Worm (Caenorhabditis elegans): Measurements from ENCODE around the gene T04A8.18.
A peak's percentile ranks its signal among the peaks of the same experiment; 100 is the strongest.

The T04A8.18 gene

DNA sequence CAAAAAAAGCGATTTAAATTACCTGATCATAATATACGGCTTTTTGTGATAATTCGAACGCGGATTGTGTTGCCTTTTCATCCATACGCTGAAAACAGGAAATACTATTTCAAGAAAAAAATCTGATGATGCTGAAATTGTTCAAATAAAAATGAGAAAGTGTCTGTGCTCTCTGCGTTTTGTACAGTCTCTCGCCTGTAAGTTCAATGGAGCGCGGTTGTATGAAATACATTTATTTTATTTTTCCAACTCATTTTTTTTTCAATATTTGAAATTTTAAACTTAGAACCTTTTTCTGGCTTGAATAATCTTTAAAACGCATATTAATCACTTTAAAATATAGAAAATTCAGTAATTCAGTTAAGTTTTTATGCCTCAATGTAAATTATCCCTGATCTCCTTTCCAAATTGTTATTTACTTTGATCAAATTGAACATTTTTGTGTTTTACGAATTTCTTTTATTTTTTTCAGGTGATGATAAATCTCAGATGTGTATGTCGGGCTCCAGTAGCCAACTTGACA, 5.0 kb upstream of the T04A8.18 start, which contains the start of the genes clp-2 and mrpl-16:
TSS of gene clp-2 (minus strand) at position 94 of the 523 bp plus-strand sequence.
TSS of gene mrpl-16 (plus strand) at position 473 of the 523 bp plus-strand sequence.
- TF ChIP-seq C34F6.9 (tag; optimal IDR thresholded peaks at IDR 0.05): peak; percentile 58
- TF ChIP-seq nhr-129 (tag; optimal IDR thresholded peaks at IDR 0.05): no peak
- TF ChIP-seq gmeb-1 (tag; optimal IDR thresholded peaks at IDR 0.05): no peak
- no peak for TF ChIP-seq F13H6.1 (tag; optimal IDR thresholded peaks at IDR 0.05)
- no peak for TF ChIP-seq nhr-23 (tag; optimal IDR thresholded peaks at IDR 0.05)
- no peak for TF ChIP-seq ama-1 (optimal IDR thresholded peaks at IDR 0.05)
- peak; percentile 12 for TF ChIP-seq crh-2 (tag; optimal IDR thresholded peaks at IDR 0.05)
- no peak for TF ChIP-seq ceh-82 (tag; optimal IDR thresholded peaks at IDR 0.05)
- TF ChIP-seq lsy-2 (tag; optimal IDR thresholded peaks at IDR 0.05): peak in 1 of 2 experiments; percentile 59
- TF ChIP-seq ztf-4 (tag; optimal IDR thresholded peaks at IDR 0.05): no peak
- peak; percentile 59 for TF ChIP-seq unc-55 (GFP tag; optimal IDR thresholded peaks at IDR 0.05)
- TF ChIP-seq sma-3 (GFP tag; optimal IDR thresholded peaks at IDR 0.05): no peak
- no peak for TF ChIP-seq elt-1 (tag; optimal IDR thresholded peaks at IDR 0.05)

- TF ChIP-seq nhr-77 (tag; optimal IDR thresholded peaks at IDR 0.05) (no peak), gmeb-1 (tag; optimal IDR thresholded peaks at IDR 0.05) (no peak), aly-2 (tag; optimal IDR thresholded peaks at IDR 0.05) (no peak), ceh-82 (tag; optimal IDR thresholded peaks at IDR 0.05) (no peak), ztf-11 (tag; optimal IDR thresholded peaks at IDR 0.05) (no peak), nhr-23 (tag; optimal IDR thresholded peaks at IDR 0.05) (no peak), ceh-16 (tag; optimal IDR thresholded peaks at IDR 0.05) (no peak)
Observed at ce11 chrIII:4705207-4705606, 3.8 kb upstream of the T04A8.18 start, which contains the start of gene pgap-2. Gene pgap-2, plus strand, starts transcription at chrIII:4705507.

DNA sequence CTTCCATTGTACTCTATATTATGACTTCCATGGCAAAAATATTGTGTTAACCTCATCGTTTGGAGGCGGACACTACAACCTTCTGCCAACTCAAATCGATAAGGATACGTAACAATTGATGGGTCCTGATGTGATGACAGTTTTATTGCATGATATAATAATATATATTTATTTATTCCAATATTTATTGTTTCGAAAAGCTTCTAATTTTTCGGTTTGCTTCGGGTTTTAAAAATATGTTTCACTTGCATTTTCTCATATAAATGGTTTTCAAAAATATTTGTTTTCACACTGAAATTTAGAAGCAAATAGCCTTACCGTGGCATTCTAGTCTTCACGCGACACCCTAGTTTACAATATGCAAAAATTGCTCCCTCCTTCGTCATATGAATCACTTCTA, 2.3 kb upstream of the T04A8.18 start, which contains the start of gene T04A8.13:
TSS of gene T04A8.13 (plus strand) at position 301 of the 400 bp plus-strand sequence.
- no peak for TF ChIP-seq nhr-25 (tag; optimal IDR thresholded peaks at IDR 0.05)

DNA sequence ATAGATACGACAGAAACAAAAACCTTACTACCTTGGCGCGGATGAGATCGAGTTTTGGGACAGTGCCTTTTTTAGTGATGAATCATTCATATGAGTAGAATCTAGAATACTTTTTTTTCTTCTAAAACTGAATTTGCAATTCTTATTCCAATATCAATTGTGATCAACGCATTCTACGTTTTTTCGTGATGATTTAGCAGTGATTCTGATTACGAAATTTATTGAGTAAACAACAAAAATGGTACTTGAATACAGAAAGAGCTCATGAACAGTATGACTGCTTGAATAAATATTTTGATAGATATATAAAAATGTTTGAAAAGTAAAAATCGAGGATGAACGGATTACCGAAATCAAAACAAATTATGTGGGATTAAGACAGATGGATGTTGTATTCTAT, 6.1 kb downstream of the T04A8.18 start, which contains the start of gene him-18:
TSS of gene him-18 (minus strand) at position 101 of the 400 bp plus-strand sequence.
- no peak for TF ChIP-seq dmd-4 (tag; optimal IDR thresholded peaks at IDR 0.05)
- no peak for TF ChIP-seq peb-1 (tag; optimal IDR thresholded peaks at IDR 0.05)
- TF ChIP-seq lin-11 (tag; optimal IDR thresholded peaks at IDR 0.05): no peak
- no peak for TF ChIP-seq snpc-4 (tag; optimal IDR thresholded peaks at IDR 0.05)
- no peak for TF ChIP-seq blmp-1 (tag; optimal IDR thresholded peaks at IDR 0.05; ENCODE audit: insufficient read depth)
- no peak for TF ChIP-seq mdl-1 (tag; optimal IDR thresholded peaks at IDR 0.05)
- no peak for TF ChIP-seq nhr-21 (tag; optimal IDR thresholded peaks at IDR 0.05)
- no peak for TF ChIP-seq ZK546.5 (tag; optimal IDR thresholded peaks at IDR 0.05)
- TF ChIP-seq aly-2 (tag; optimal IDR thresholded peaks at IDR 0.05): no peak
- TF ChIP-seq Y55F3AM.14 (GFP tag; optimal IDR thresholded peaks at IDR 0.05): no peak
- no peak for TF ChIP-seq unc-39 (tag; optimal IDR thresholded peaks at IDR 0.05)
- TF ChIP-seq elt-1 (tag; optimal IDR thresholded peaks at IDR 0.05): no peak
- TF ChIP-seq ama-1 (optimal IDR thresholded peaks at IDR 0.05): no peak
- no peak for TF ChIP-seq elt-3 (tag; optimal IDR thresholded peaks at IDR 0.05)

DNA sequence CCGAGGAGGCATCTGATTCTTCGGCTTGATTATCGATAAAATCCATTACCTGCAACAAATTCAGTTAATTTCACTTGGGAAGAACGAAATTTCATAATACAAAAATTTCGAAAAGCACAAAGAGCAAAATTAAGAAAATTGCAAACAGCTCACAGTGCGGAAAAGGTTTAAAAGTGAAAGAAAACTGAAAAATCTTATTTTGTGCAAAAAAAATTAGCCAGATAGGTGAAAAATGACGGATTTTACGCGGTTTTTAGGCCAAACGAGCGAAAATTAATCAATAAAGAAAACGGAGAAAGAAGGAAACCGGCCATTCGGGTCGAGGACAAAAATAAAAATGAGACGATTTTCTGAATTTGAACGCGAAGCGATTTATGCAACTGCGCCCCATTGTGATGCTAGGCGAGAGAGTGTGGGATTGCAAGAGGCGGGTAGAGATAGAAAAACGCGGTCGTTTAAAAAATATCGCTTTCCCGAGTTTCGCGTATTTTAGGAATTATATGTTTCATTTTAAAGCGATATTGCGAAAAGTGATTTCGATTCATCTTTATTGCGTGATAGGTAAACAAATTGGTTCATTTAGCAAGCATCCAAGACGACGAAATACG, 11.7 kb downstream of the T04A8.18 start, which contains the start of gene emb-5:
TSS of gene emb-5 (minus strand) at position 51 of the 608 bp plus-strand sequence.
- TF ChIP-seq ztf-4 (tag; optimal IDR thresholded peaks at IDR 0.05) (no peak), sma-9 (GFP tag; optimal IDR thresholded peaks at IDR 0.05) (peak; percentile 69), sma-9 (tag; optimal IDR thresholded peaks at IDR 0.05) (no peak), ama-1 (optimal IDR thresholded peaks at IDR 0.05) (no peak), sem-4 (tag; optimal IDR thresholded peaks at IDR 0.05) (no peak), snpc-4 (tag; optimal IDR thresholded peaks at IDR 0.05) (no peak), unc-55 (GFP tag; optimal IDR thresholded peaks at IDR 0.05) (peak; percentile 83), mab-5 (tag; optimal IDR thresholded peaks at IDR 0.05) (peak; percentile 75), F13H6.1 (tag; optimal IDR thresholded peaks at IDR 0.05) (no peak), lin-39 (tag; optimal IDR thresholded peaks at IDR 0.05) (no peak), unc-39 (tag; optimal IDR thresholded peaks at IDR 0.05) (no peak), ztf-1 (GFP tag; conservative IDR thresholded peaks at IDR 0.05) (no peak), zag-1 (tag; optimal IDR thresholded peaks at IDR 0.05) (no peak), R02D3.7 (tag; optimal IDR thresholded peaks at IDR 0.05) (no peak), dmd-4 (tag; optimal IDR thresholded peaks at IDR 0.05) (no peak), mbf-1 (tag; optimal IDR thresholded peaks at IDR 0.05) (no peak), elt-3 (tag; optimal IDR thresholded peaks at IDR 0.05) (no peak), Y55F3AM.14 (GFP tag; optimal IDR thresholded peaks at IDR 0.05) (no peak), nhr-11 (tag; optimal IDR thresholded peaks at IDR 0.05) (no peak), mdl-1 (tag; optimal IDR thresholded peaks at IDR 0.05) (no peak), nhr-129 (tag; optimal IDR thresholded peaks at IDR 0.05) (peak; percentile 71), lsy-2 (tag; optimal IDR thresholded peaks at IDR 0.05) (peak; percentile 56 to 81), nhr-6 (tag; optimal IDR thresholded peaks at IDR 0.05) (no peak), lin-13 (GFP tag; optimal IDR thresholded peaks at IDR 0.05) (no peak), unc-62 (GFP tag; optimal IDR thresholded peaks at IDR 0.05) (no peak), elt-1 (tag; optimal IDR thresholded peaks at IDR 0.05) (no peak), gmeb-1 (tag; optimal IDR thresholded peaks at IDR 0.05) (peak; percentile 95), peb-1 (tag; optimal IDR thresholded peaks at IDR 0.05) (no peak), nhr-21 (tag; optimal IDR thresholded peaks at IDR 0.05) (peak; percentile 6), nhr-12 (tag; optimal IDR thresholded peaks at IDR 0.05) (no peak)
